Fruit fly (Drosophila melanogaster) whole organism, embryonic: Measurements from ENCODE around the gene CG32564.
A peak's percentile ranks its signal among the peaks of the same experiment; 100 is the strongest.

Experiments
- Atf3 ChIP-seq: fragments of 200-800 bp; sonication (Bioruptor generic); optimal IDR thresholded peaks from 3 replicates; lab custom pipeline; 2016; ENCODE audit warnings: missing biosample characterization, missing genetic modification characterization
- B-H2 ChIP-seq: fragments of 200-800 bp; sonication (Bioruptor generic); optimal IDR thresholded peaks from 2 replicates; lab custom pipeline; 2018; ENCODE audit warnings: missing biosample characterization, mild to moderate bottlenecking, missing genetic modification characterization
- CG13775 ChIP-seq: fragments of 200-800 bp; sonication (Bioruptor generic); optimal IDR thresholded peaks from 3 replicates; lab custom pipeline; 2017; ENCODE audit warnings: missing biosample characterization, mild to moderate bottlenecking, missing genetic modification characterization
- CG15073 ChIP-seq: fragments of 200-800 bp; sonication (Bioruptor generic); optimal IDR thresholded peaks from 2 replicates; lab custom pipeline; 2016; ENCODE audit warnings: missing biosample characterization, missing genetic modification characterization
- CG17912 ChIP-seq: fragments of 200-800 bp; sonication (Bioruptor generic); optimal IDR thresholded peaks from 2 replicates; lab custom pipeline; 2018; ENCODE audit warnings: missing biosample characterization, mild to moderate bottlenecking, missing genetic modification characterization
- CG2678 ChIP-seq: fragments of 200-800 bp; sonication (Bioruptor generic); optimal IDR thresholded peaks from 3 replicates; lab custom pipeline; 2019; ENCODE audit warnings: missing biosample characterization, mild to moderate bottlenecking, missing genetic modification characterization, moderate library complexity
- CG2875 ChIP-seq: fragments of 200-800 bp; sonication (Bioruptor generic); optimal IDR thresholded peaks from 2 replicates; lab custom pipeline; 2017; ENCODE audit warnings: missing biosample characterization, mild to moderate bottlenecking, missing genetic modification characterization, missing genetic modification reagents
- CG3838 ChIP-seq: fragments of 200-800 bp; sonication (Bioruptor generic); optimal IDR thresholded peaks from 3 replicates; lab custom pipeline; 2016; ENCODE audit warnings: missing biosample characterization, missing genetic modification characterization
- CG4360 ChIP-seq: fragments of 200-800 bp; sonication (Bioruptor generic); IDR thresholded peaks from 2 replicates; pipeline ENCODE4 v1.3.6; 2022; ENCODE audit warnings: missing biosample characterization, missing genetic modification characterization
- CG6813 ChIP-seq: fragments of 200-800 bp; sonication (Bioruptor generic); optimal IDR thresholded peaks from 2 replicates; lab custom pipeline; 2017; ENCODE audit warnings: missing biosample characterization, missing genetic modification characterization, mild to moderate bottlenecking, moderate library complexity, missing genetic modification reagents
- CG7928 ChIP-seq: fragments of 200-800 bp; sonication (Bioruptor generic); optimal IDR thresholded peaks from 2 replicates; lab custom pipeline; 2017; ENCODE audit warnings: missing biosample characterization, mild to moderate bottlenecking, missing genetic modification characterization
- CG7963 ChIP-seq: fragments of 200-800 bp; sonication (Bioruptor generic); IDR thresholded peaks from 3 replicates; pipeline ENCODE4 v1.3.6; 2022; ENCODE audit warnings: missing biosample characterization, missing genetic modification characterization; ENCODE audit not compliant: partially characterized antibody
- CG8281 ChIP-seq: fragments of 200-800 bp; sonication (Bioruptor generic); optimal IDR thresholded peaks from 2 replicates; lab custom pipeline; 2018; ENCODE audit warnings: missing biosample characterization, mild to moderate bottlenecking, missing genetic modification characterization, moderate library complexity
- CG9609 ChIP-seq: fragments of 200-800 bp; sonication (Bioruptor generic); optimal IDR thresholded peaks from 3 replicates; lab custom pipeline; 2016; ENCODE audit warnings: missing biosample characterization, missing genetic modification characterization
- CG9932 ChIP-seq: fragments of 200-800 bp; sonication (Bioruptor generic); IDR thresholded peaks from 2 replicates; pipeline ENCODE4 v1.3.6; 2022; ENCODE audit warnings: missing biosample characterization, missing genetic modification characterization
- Camta ChIP-seq: fragments of 200-800 bp; sonication (Bioruptor generic); optimal IDR thresholded peaks from 2 replicates; lab custom pipeline; 2016; ENCODE audit warnings: missing biosample characterization, missing genetic modification characterization
- Max ChIP-seq: fragments of 200-800 bp; sonication (Bioruptor generic); optimal IDR thresholded peaks from 2 replicates; lab custom pipeline; 2016; ENCODE audit warnings: missing biosample characterization, mild to moderate bottlenecking, missing genetic modification characterization
- Meics ChIP-seq: fragments of 200-800 bp; sonication (Bioruptor generic); optimal IDR thresholded peaks from 2 replicates; lab custom pipeline; 2017; ENCODE audit warnings: missing biosample characterization, mild to moderate bottlenecking, missing genetic modification characterization
- Neu2 ChIP-seq: fragments of 200-800 bp; sonication (Bioruptor generic); optimal IDR thresholded peaks from 3 replicates; lab custom pipeline; 2016; ENCODE audit warnings: missing biosample characterization, missing genetic modification characterization, borderline replicate concordance
- Opbp ChIP-seq: fragments of 200-800 bp; sonication (Bioruptor generic); IDR thresholded peaks from 3 replicates; pipeline ENCODE4 v1.3.6; 2022; ENCODE audit warnings: missing biosample characterization, missing genetic modification characterization; ENCODE audit not compliant: partially characterized antibody
- Ravus ChIP-seq: fragments of 200-800 bp; sonication (Bioruptor generic); IDR thresholded peaks from 2 replicates; pipeline ENCODE4 v1.3.6; 2022; ENCODE audit warnings: missing biosample characterization, missing genetic modification characterization
- Scr ChIP-seq: fragments of 200-800 bp; sonication (Bioruptor generic); IDR thresholded peaks from 2 replicates; pipeline ENCODE4 v1.3.6; 2022; ENCODE audit warnings: missing biosample characterization, missing genetic modification characterization; ENCODE audit not compliant: partially characterized antibody
- Sry-β ChIP-seq: fragments of 200-800 bp; sonication (Bioruptor generic); optimal IDR thresholded peaks from 2 replicates; lab custom pipeline; 2018; ENCODE audit warnings: missing biosample characterization, mild to moderate bottlenecking, missing genetic modification characterization, moderate library complexity
- Stat92E ChIP-seq, 3 experiments: fragments of >200 bp in 2 of 3; fragments of 200-800 bp in 1 of 3; sonication (Bioruptor generic) in 1 of 3; optimal IDR thresholded peaks; 2 replicates each; lab custom pipeline; 2017 to 2019; ENCODE audit warnings: missing biosample characterization in 3 of 3, missing genetic modification characterization in 3 of 3, mild to moderate bottlenecking in 1 of 3, moderate library complexity in 1 of 3
- Usf ChIP-seq: fragments of 200-800 bp; sonication (Bioruptor generic); optimal IDR thresholded peaks from 2 replicates; lab custom pipeline; 2017; ENCODE audit warnings: missing genotype, missing biosample characterization, missing genetic modification characterization
- al ChIP-seq: fragments of 200-800 bp; sonication (Bioruptor generic); IDR thresholded peaks from 2 replicates; pipeline ENCODE4 v1.3.6; 2022; ENCODE audit warnings: missing biosample characterization, missing genetic modification characterization
- az2 ChIP-seq: fragments of 200-800 bp; sonication (Bioruptor generic); optimal IDR thresholded peaks from 3 replicates; lab custom pipeline; 2016; ENCODE audit warnings: missing biosample characterization, missing genetic modification characterization
- bcd ChIP-seq: fragments of 200-800 bp; sonication (Bioruptor generic); optimal IDR thresholded peaks from 2 replicates; lab custom pipeline; 2017; ENCODE audit warnings: missing biosample characterization, mild to moderate bottlenecking, missing genetic modification characterization
- bigmax ChIP-seq: fragments of 200-800 bp; sonication (Bioruptor generic); optimal IDR thresholded peaks from 2 replicates; lab custom pipeline; 2018; ENCODE audit warnings: missing biosample characterization, mild to moderate bottlenecking, missing genetic modification characterization
- chinmo ChIP-seq: fragments of 200-800 bp; sonication (Bioruptor generic); IDR thresholded peaks from 4 replicates; pipeline ENCODE4 v1.3.6; 2022; ENCODE audit warnings: missing biosample characterization, missing genetic modification characterization; ENCODE audit not compliant: partially characterized antibody
- crol ChIP-seq: fragments of 200-800 bp; sonication (Bioruptor generic); IDR thresholded peaks from 2 replicates; pipeline ENCODE4 v1.3.6; 2022; ENCODE audit warnings: missing biosample characterization, missing genetic modification characterization
- exex ChIP-seq: fragments of 200-800 bp; sonication (Bioruptor generic); optimal IDR thresholded peaks from 4 replicates; lab custom pipeline; 2018; ENCODE audit warnings: missing biosample characterization, mild to moderate bottlenecking, missing genetic modification characterization, moderate library complexity
- gcm ChIP-seq: fragments of 200-800 bp; sonication (Bioruptor generic); optimal IDR thresholded peaks from 2 replicates; lab custom pipeline; 2019; ENCODE audit warnings: missing biosample characterization, mild to moderate bottlenecking, missing genetic modification characterization, moderate library complexity
- gcm2 ChIP-seq: fragments of 200-800 bp; sonication (Bioruptor generic); optimal IDR thresholded peaks from 2 replicates; lab custom pipeline; 2016; ENCODE audit warnings: missing biosample characterization, missing genetic modification characterization
- gt ChIP-seq: fragments of 200-800 bp; sonication (Bioruptor generic); IDR thresholded peaks from 2 replicates; pipeline ENCODE4 v1.3.6; 2022; ENCODE audit warnings: missing biosample characterization, missing genetic modification characterization
- ham ChIP-seq: fragments of 200-800 bp; sonication (Bioruptor generic); IDR thresholded peaks from 2 replicates; pipeline ENCODE4 v1.3.6; 2022; ENCODE audit warnings: missing biosample characterization, missing genetic modification characterization
- lab ChIP-seq: fragments of 200-800 bp; sonication (Bioruptor generic); optimal IDR thresholded peaks from 3 replicates; lab custom pipeline; 2017; ENCODE audit warnings: missing biosample characterization, missing genetic modification characterization, mild to moderate bottlenecking, moderate library complexity, missing genetic modification reagents
- lilli ChIP-seq: fragments of 200-800 bp; sonication (Bioruptor generic); optimal IDR thresholded peaks from 3 replicates; lab custom pipeline; 2016; ENCODE audit warnings: missing biosample characterization, missing genetic modification characterization
- luna ChIP-seq: fragments of 200-800 bp; sonication (Bioruptor generic); optimal IDR thresholded peaks from 2 replicates; lab custom pipeline; 2016; ENCODE audit warnings: missing biosample characterization, missing genetic modification characterization
- maf-S ChIP-seq: fragments of 200-800 bp; sonication (Bioruptor generic); optimal IDR thresholded peaks from 2 replicates; lab custom pipeline; 2016; ENCODE audit warnings: missing biosample characterization, missing genetic modification characterization
- nau ChIP-seq: fragments of 200-800 bp; sonication (Bioruptor generic); optimal IDR thresholded peaks from 3 replicates; lab custom pipeline; 2017; ENCODE audit warnings: missing biosample characterization, mild to moderate bottlenecking, missing genetic modification characterization, missing genetic modification reagents
- org-1 ChIP-seq: fragments of 200-800 bp; sonication (Bioruptor generic); optimal IDR thresholded peaks from 2 replicates; lab custom pipeline; 2017; ENCODE audit warnings: missing biosample characterization, missing genetic modification characterization
- pum ChIP-seq: fragments of 200-800 bp; sonication (Bioruptor generic); optimal IDR thresholded peaks from 2 replicates; lab custom pipeline; 2016; ENCODE audit warnings: missing biosample characterization, missing genetic modification characterization
- scrt ChIP-seq: fragments of 200-800 bp; sonication (Bioruptor generic); optimal IDR thresholded peaks from 2 replicates; lab custom pipeline; 2018; ENCODE audit warnings: missing biosample characterization, mild to moderate bottlenecking, missing genetic modification characterization, moderate library complexity
- sob ChIP-seq: fragments of 200-800 bp; sonication (Bioruptor generic); IDR thresholded peaks from 2 replicates; pipeline ENCODE4 v1.3.6; 2022; ENCODE audit warnings: missing biosample characterization, missing genetic modification characterization
- sug ChIP-seq: fragments of 200-800 bp; optimal IDR thresholded peaks from 2 replicates; lab custom pipeline; 2019; ENCODE audit warnings: missing biosample characterization, mild to moderate bottlenecking, missing genetic modification characterization, moderate library complexity
- tap ChIP-seq: fragments of 200-800 bp; optimal IDR thresholded peaks from 3 replicates; lab custom pipeline; 2019; ENCODE audit warnings: missing biosample characterization, mild to moderate bottlenecking, missing genetic modification characterization, moderate library complexity
- z ChIP-seq: fragments of 200-800 bp; sonication (Bioruptor generic); IDR thresholded peaks from 3 replicates; pipeline ENCODE4 v1.3.6; 2022; ENCODE audit warnings: missing biosample characterization, missing genetic modification characterization
- zen ChIP-seq: fragments of 200-800 bp; sonication (Bioruptor generic); optimal IDR thresholded peaks from 3 replicates; lab custom pipeline; 2018; ENCODE audit warnings: missing biosample characterization, mild to moderate bottlenecking, missing genetic modification characterization, moderate library complexity
- zfh1 ChIP-seq: fragments of 200-800 bp; sonication (Bioruptor generic); IDR thresholded peaks from 3 replicates; pipeline ENCODE4 v1.3.6; 2022; ENCODE audit warnings: missing biosample characterization, missing genetic modification characterization

CG32564 gene

dm6 chrX:17175558-17176189 is 30.5 kb upstream of the CG32564 start (continued):
- TF ChIP-seq Meics (GFP tag; lab: Kevin White, UChicago): no peak
- peak; percentile 11 for TF ChIP-seq sug (tag; lab: Kevin White, UChicago)
- peak; percentile 30 for TF ChIP-seq az2 (GFP tag; lab: Kevin White, UChicago)
- no peak for TF ChIP-seq nau (GFP tag; lab: Kevin White, UChicago)
- no peak for TF ChIP-seq CG8281 (tag; lab: Kevin White, UChicago)
- TF ChIP-seq exex: no peak
- TF ChIP-seq CG2678 (tag; lab: Kevin White, UChicago): no peak
- TF ChIP-seq z (GFP tag; lab: Robert Waterston, UW): no peak
- TF ChIP-seq Atf3 (GFP tag; lab: Kevin White, UChicago): no peak
- TF ChIP-seq Camta: no peak
- TF ChIP-seq Stat92E (GFP tag; optimal IDR thresholded peaks at IDR 0.05; lab: Kevin White, UChicago): no peak
- no peak for TF ChIP-seq luna (GFP tag; lab: Kevin White, UChicago)
- peak; percentile 6 for TF ChIP-seq pum (GFP tag; lab: Kevin White, UChicago)
- no peak for TF ChIP-seq lab (GFP tag; lab: Kevin White, UChicago)
- TF ChIP-seq CG3838 (GFP tag; lab: Kevin White, UChicago): peak; percentile 23
- no peak for TF ChIP-seq CG2875 (GFP tag; lab: Kevin White, UChicago)
- peak; percentile 46 for TF ChIP-seq lilli (GFP tag; lab: Kevin White, UChicago)
- no peak for TF ChIP-seq tap (tag; lab: Kevin White, UChicago)
- TF ChIP-seq zfh1 (GFP tag; lab: Robert Waterston, UW): no peak
- no peak for TF ChIP-seq Max
- no peak for TF ChIP-seq gcm
- TF ChIP-seq CG9609 (GFP tag; lab: Kevin White, UChicago): peak; percentile 3
- peak; percentile 0 for TF ChIP-seq bcd (GFP tag; lab: Kevin White, UChicago)
- no peak for TF ChIP-seq bigmax (GFP tag; lab: Kevin White, UChicago)
- TF ChIP-seq CG9932 (GFP tag; lab: Robert Waterston, UW): peak; percentile 53; the same call in 1 of the 2 replicates
- TF ChIP-seq CG15073: no peak
- TF ChIP-seq B-H2: no peak
- no peak for TF ChIP-seq Neu2
- TF ChIP-seq Sry-β (GFP tag; lab: Kevin White, UChicago): no peak
- TF ChIP-seq Ravus (GFP tag; lab: Robert Waterston, UW): no peak
- TF ChIP-seq CG13775 (GFP tag; lab: Kevin White, UChicago): no peak
- TF ChIP-seq scrt (GFP tag; lab: Kevin White, UChicago): no peak
- TF ChIP-seq org-1 (GFP tag; lab: Kevin White, UChicago): no peak
- 0 out of 2 replicates have a peak, but pooled peaks have one; percentile 13 for TF ChIP-seq CG4360
- TF ChIP-seq Opbp (GFP tag; lab: Robert Waterston, UW): no peak
- TF ChIP-seq al (GFP tag; lab: Robert Waterston, UW): no peak
- no peak for TF ChIP-seq CG6813 (GFP tag; lab: Kevin White, UChicago)
- TF ChIP-seq CG17912 (GFP tag; lab: Kevin White, UChicago): no peak
- no peak for TF ChIP-seq gt (GFP tag; lab: Robert Waterston, UW)
- no peak for TF ChIP-seq gcm2
- no peak for TF ChIP-seq ham
- TF ChIP-seq sob (GFP tag; lab: Robert Waterston, UW): peak; percentile 47; the same call in 1 of the 2 replicates
- no peak for TF ChIP-seq chinmo (GFP tag; lab: Robert Waterston, UW)
- no peak for TF ChIP-seq Usf (GFP tag; lab: Kevin White, UChicago)
- TF ChIP-seq crol (GFP tag; lab: Robert Waterston, UW): no peak
- TF ChIP-seq CG7928 (GFP tag; lab: Kevin White, UChicago): no peak
- TF ChIP-seq zen (tag; lab: Kevin White, UChicago): peak; percentile 7
- TF ChIP-seq Scr (GFP tag; lab: Robert Waterston, UW): no peak
- TF ChIP-seq maf-S (GFP tag; lab: Kevin White, UChicago): peak; percentile 22
- 0 out of 3 replicates have a peak, but pooled peaks have one; percentile 10 for TF ChIP-seq CG7963 (GFP tag; lab: Robert Waterston, UW)
